Worm (Caenorhabditis elegans): Measurements from ENCODE around the gene T06C12.14.

The T06C12.14 gene

DNA sequence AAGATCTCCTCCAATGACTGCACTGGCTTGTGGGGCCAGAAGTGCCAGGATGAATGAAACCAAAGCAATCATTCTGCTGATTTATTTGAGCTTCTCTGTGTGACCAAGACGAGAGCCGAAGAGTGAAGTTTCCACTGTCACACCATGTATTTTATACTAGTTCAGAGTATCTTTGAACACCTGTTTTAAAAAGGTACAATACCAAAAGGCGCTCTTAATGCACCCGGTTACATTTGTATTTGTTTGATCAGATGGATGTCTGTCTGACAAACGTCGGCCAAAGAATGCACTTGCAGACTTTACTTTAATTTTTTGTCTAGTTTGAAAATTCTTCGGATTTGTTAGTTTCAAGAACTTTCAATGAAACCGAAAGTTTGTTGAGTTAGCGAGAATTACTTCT lies 20.5 kb downstream of the T06C12.14 start, which contains the start of gene F35E8.10:
Gene F35E8.10, minus strand, starts transcription at position 101 of the 400 bp plus-strand sequence.
- TF ChIP-seq unc-39 (tag; optimal IDR thresholded peaks at IDR 0.05) (no peak), cnd-1 (tag; optimal IDR thresholded peaks at IDR 0.05) (no peak), bed-3 (GFP tag; optimal IDR thresholded peaks at IDR 0.05) (no peak), lsy-2 (tag; optimal IDR thresholded peaks at IDR 0.05) (no peak), unc-120 (tag; optimal IDR thresholded peaks at IDR 0.05; ENCODE audit: poor library complexity, severe bottlenecking) (no peak), ham-2 (GFP tag; optimal IDR thresholded peaks at IDR 0.05) (no peak), blmp-1 (tag; optimal IDR thresholded peaks at IDR 0.05) (no peak)

ce11 chrV:15921102-15921501 lies 21.3 kb downstream of the T06C12.14 start, which contains the start of gene cdr-1:
TSS of gene cdr-1 (plus strand) at chrV:15921309.
- TF ChIP-seq hlh-1 (tag; optimal IDR thresholded peaks at IDR 0.05) (no peak), nhr-12 (tag; optimal IDR thresholded peaks at IDR 0.05) (no peak), zip-8 (tag; optimal IDR thresholded peaks at IDR 0.05) (no peak), lin-32 (GFP tag; optimal IDR thresholded peaks at IDR 0.05) (no peak), snpc-4 (tag; optimal IDR thresholded peaks at IDR 0.05) (no peak), mep-1 (tag; optimal IDR thresholded peaks at IDR 0.05) (no peak), M03D4.4 (tag; optimal IDR thresholded peaks at IDR 0.05) (no peak), lin-13 (tag; optimal IDR thresholded peaks at IDR 0.05) (no peak), unc-120 (tag; optimal IDR thresholded peaks at IDR 0.05; ENCODE audit: poor library complexity, severe bottlenecking) (no peak), nhr-237 (tag; optimal IDR thresholded peaks at IDR 0.05) (no peak), elt-3 (tag; optimal IDR thresholded peaks at IDR 0.05) (no peak), bed-3 (GFP tag; optimal IDR thresholded peaks at IDR 0.05) (no peak), nhr-2 (tag; optimal IDR thresholded peaks at IDR 0.05) (no peak), tbx-8 (GFP tag; optimal IDR thresholded peaks at IDR 0.05) (no peak), flh-1 (GFP tag; optimal IDR thresholded peaks at IDR 0.05) (no peak), ces-1 (GFP tag; optimal IDR thresholded peaks at IDR 0.05) (no peak), elt-1 (tag; optimal IDR thresholded peaks at IDR 0.05; ENCODE audit: borderline replicate concordance, insufficient read depth) (no peak), ceh-43 (GFP tag; optimal IDR thresholded peaks at IDR 0.05) (no peak)

ce11 chrV:15922979-15923378 lies 23.2 kb downstream of the T06C12.14 start, which contains the start of gene F35E8.13:
TSS of gene F35E8.13 (plus strand) at chrV:15923279.
- TF ChIP-seq elt-3 (tag; optimal IDR thresholded peaks at IDR 0.05): no peak
- TF ChIP-seq nhr-76 (tag; optimal IDR thresholded peaks at IDR 0.05): no peak
- no peak for TF ChIP-seq ceh-43 (GFP tag; optimal IDR thresholded peaks at IDR 0.05)
- no peak for TF ChIP-seq cnd-1 (tag; optimal IDR thresholded peaks at IDR 0.05)
- no peak for TF ChIP-seq unc-62 (GFP tag; optimal IDR thresholded peaks at IDR 0.05)
- no peak for TF ChIP-seq nhr-2 (tag; optimal IDR thresholded peaks at IDR 0.05)
- no peak for TF ChIP-seq pha-4 (tag; optimal IDR thresholded peaks at IDR 0.05)
- TF ChIP-seq lsy-2 (tag; optimal IDR thresholded peaks at IDR 0.05): no peak
- no peak for TF ChIP-seq nhr-12 (tag; optimal IDR thresholded peaks at IDR 0.05)
- TF ChIP-seq tbx-8 (GFP tag; optimal IDR thresholded peaks at IDR 0.05): no peak
- TF ChIP-seq lin-32 (GFP tag; optimal IDR thresholded peaks at IDR 0.05): no peak
- TF ChIP-seq hlh-1 (tag; optimal IDR thresholded peaks at IDR 0.05): no peak
- TF ChIP-seq nhr-237 (tag; optimal IDR thresholded peaks at IDR 0.05): no peak
- no peak for TF ChIP-seq nhr-28 (tag; optimal IDR thresholded peaks at IDR 0.05)

DNA sequence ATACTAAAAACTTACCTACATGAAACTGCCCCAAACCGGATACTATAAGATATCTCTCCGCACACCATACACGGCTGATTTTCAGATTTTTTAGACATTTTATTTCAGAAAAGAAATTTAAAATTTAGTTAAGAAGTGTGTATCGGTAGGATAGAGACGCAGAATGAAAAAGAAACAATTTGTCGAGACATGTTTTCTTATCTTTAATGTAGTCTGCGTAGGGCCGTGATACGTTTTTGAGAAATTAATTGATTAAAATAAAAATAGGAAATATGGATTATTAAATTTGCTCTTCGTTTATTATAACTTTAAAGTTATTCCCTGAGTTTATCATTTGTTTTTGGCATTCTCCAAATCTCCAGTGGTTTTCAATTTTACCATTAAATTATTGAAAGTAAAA lies 24.5 kb downstream of the T06C12.14 start, which contains the start of gene nhr-108:
Gene nhr-108, minus strand, starts transcription at position 166 of the 400 bp plus-strand sequence.
- TF ChIP-seq tbx-8 (GFP tag; optimal IDR thresholded peaks at IDR 0.05) (no peak), cnd-1 (tag; optimal IDR thresholded peaks at IDR 0.05) (no peak), ham-2 (GFP tag; optimal IDR thresholded peaks at IDR 0.05) (no peak), M03D4.4 (tag; optimal IDR thresholded peaks at IDR 0.05) (no peak), ceh-83 (GFP tag; optimal IDR thresholded peaks at IDR 0.05) (no peak), hlh-1 (tag; optimal IDR thresholded peaks at IDR 0.05) (no peak), nhr-237 (tag; optimal IDR thresholded peaks at IDR 0.05) (no peak), ceh-39 (tag; optimal IDR thresholded peaks at IDR 0.05) (no peak), nhr-28 (tag; optimal IDR thresholded peaks at IDR 0.05) (no peak), mab-5 (tag; optimal IDR thresholded peaks at IDR 0.05) (no peak), elt-1 (tag; optimal IDR thresholded peaks at IDR 0.05; ENCODE audit: borderline replicate concordance, insufficient read depth) (no peak)

ce11 chrV:15928325-15928724 lies 28.5 kb downstream of the T06C12.14 start, which contains the start of gene pzf-1:
TSS of gene pzf-1 (minus strand) at chrV:15928425.
- TF ChIP-seq flh-1 (GFP tag; optimal IDR thresholded peaks at IDR 0.05): no peak
- no peak for TF ChIP-seq unc-62 (GFP tag; optimal IDR thresholded peaks at IDR 0.05)
- no peak for TF ChIP-seq ceh-83 (GFP tag; optimal IDR thresholded peaks at IDR 0.05)
- TF ChIP-seq mls-2 (tag; optimal IDR thresholded peaks at IDR 0.05): no peak
- TF ChIP-seq cnd-1 (tag; optimal IDR thresholded peaks at IDR 0.05): no peak
- TF ChIP-seq elt-1 (tag; optimal IDR thresholded peaks at IDR 0.05; ENCODE audit: borderline replicate concordance, insufficient read depth): no peak
- no peak for TF ChIP-seq ceh-39 (tag; optimal IDR thresholded peaks at IDR 0.05)
- no peak for TF ChIP-seq nhr-237 (tag; optimal IDR thresholded peaks at IDR 0.05)
- no peak for TF ChIP-seq mab-5 (tag; optimal IDR thresholded peaks at IDR 0.05)
- TF ChIP-seq lin-13 (tag; optimal IDR thresholded peaks at IDR 0.05): no peak
- TF ChIP-seq nhr-76 (tag; optimal IDR thresholded peaks at IDR 0.05): no peak
- no peak for TF ChIP-seq tbx-8 (GFP tag; optimal IDR thresholded peaks at IDR 0.05)

All from whole organism, mixed stage, embryonic.